Worm (Caenorhabditis elegans): ENCODE results near the gene smc-5.

ce11 chrII:5058036-5058435 is 3.9 kb upstream of the smc-5 start, which contains the start of gene C27A2.12:
- TF ChIP-seq med-1 (GFP tag; optimal IDR thresholded peaks at IDR 0.05; ENCODE audit: insufficient read depth) (no peak), flt-1 (GFP tag; IDR thresholded peaks at IDR 0.05) (no peak), tab-1 (GFP tag; IDR thresholded peaks at IDR 0.05) (no peak)

Data from whole organism, midembryonic.